Worm (Caenorhabditis elegans): ENCODE measurements around the gene cyn-11.

cyn-11 gene

DNA sequence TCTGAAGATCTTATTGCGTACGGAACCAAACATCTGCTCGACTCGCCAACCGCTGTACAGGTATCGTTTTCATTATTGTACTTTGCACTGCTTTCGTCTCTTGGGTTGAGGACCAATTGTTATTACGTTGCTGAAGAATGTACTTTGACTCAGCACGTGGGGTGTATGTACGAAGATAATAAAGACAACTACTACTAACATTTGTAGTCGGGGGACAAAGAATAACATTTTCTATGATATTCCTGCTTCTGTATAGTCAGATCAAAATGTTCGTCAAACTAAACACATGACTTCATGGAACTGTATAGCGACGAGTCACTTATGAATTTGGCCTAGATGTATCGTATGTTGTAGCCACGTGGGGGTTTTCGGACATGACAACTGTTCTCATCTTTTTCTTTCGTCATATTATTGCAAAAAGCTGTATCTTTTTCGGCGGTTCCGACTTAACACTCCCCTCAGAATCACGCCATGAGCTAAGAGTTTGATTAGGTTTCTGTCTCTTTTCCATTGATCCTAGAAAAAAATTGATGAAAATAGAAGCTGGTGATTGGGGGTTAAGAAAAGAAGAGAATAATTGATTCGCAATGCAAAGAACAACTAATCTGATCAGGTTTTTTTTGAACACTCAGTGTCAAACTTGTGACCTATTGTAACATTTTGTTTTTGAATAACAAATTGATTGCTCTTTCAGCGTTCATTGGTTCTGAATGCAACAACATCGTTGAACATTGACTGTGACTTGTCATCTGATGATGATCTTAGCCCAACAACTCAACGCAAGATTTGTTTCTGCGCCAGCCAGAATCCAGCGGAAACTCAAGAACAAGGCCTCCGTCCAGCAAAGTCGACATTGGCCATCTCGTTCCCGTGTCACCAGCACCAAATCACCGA is 28.7 kb upstream of the cyn-11 start:
- no peak for TF ChIP-seq unc-62 (GFP tag; optimal IDR thresholded peaks at IDR 0.05)

DNA sequence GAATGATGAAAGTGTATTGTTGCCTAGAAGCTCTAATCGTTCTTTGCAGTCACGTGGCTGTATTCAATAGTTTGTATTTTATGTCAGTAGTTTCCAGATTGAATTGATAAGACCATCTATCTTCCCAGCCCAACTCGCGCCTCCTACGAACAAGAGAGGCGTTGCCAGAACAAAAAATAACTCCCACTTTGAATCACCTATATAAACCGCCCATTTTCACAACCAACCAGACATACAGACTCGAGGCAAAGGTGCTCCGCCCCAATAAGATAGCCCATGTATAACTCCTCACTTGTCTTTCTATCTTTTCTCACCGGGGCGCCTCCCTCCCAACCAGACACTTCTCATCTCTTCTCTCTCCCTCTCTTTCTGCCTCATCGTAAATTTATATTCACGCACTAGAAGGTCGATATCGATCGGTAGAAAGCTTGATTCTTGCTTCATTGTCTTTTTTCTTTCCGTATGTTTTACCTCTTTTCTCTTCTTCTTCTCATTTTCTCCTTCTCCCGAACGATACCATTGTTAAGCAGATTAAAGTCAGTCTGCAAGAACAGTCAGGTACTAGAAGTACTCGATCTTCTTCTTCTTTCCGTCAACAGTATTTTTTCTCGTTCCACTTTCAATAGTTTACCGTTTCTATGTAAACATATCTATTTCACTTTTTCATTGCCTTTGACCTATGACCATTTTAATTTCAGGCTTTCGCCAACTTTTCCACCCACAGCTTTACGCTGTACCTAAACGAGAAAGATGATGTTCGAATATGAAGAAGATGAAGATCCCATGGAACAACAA is 27.5 kb upstream of the cyn-11 start, which contains the start of gene mak-1:
Gene mak-1, plus strand, starts transcription at position 693 of the 795 bp plus-strand sequence.
- TF ChIP-seq unc-62 (GFP tag; optimal IDR thresholded peaks at IDR 0.05): no peak

DNA sequence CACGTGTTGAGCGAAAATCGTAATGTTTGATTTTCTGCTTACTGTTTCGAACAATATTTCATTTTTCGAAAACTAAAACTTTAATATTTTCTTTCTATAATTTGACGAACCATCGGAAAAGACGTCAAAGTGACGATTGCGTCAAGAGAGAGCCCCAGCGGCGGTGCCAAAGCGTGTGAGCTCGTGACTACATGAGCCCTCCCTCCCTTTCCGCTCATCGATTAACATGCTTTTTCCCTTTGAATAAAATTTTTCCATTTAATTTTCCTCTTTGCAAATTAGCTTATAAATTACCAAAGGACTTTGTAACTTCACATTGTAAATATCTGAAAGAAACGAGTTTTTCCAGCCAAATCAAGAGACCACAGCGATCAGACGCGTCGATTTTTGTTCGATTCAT is 26.9 kb upstream of the cyn-11 start:
- no peak for TF ChIP-seq unc-62 (GFP tag; optimal IDR thresholded peaks at IDR 0.05)

DNA sequence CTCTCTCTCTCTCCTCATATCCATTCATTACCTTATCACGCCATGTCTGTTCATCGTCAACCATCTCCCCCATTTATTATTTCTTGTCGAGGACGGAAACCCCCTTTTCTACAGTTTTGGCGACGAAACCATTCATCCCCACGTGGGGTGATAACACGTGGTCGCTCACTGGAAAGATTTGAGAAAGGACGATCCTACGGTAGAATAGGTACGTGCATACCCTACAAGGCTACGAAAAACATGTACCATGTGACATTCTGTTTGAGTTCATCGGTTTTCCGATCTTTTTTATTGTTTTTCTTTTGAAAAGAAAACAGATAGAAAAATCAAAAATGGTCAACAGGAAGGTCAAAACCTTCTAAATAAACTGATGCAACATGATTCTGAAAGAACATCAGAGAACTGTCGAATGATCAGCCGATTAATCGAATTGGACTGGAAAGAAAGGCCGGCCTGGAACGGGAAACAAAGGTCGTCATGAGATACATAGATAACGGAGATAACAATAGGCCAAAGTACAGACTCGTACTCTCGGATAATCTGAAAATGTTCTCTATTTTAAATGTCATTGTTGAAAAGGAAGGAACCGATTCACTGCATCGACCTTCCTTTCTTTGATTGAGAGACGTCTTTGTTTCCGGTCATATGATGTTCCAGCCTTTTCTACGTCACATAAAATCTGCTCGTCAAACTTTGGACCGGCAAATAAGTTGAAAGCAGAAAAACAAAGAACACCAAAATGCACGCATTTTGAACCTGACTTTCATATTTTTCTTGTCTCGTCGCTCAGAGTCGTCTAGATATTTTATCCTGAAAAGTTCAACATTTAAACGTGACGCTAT is 26.1 kb upstream of the cyn-11 start:
- TF ChIP-seq unc-62 (GFP tag; optimal IDR thresholded peaks at IDR 0.05): no peak

DNA sequence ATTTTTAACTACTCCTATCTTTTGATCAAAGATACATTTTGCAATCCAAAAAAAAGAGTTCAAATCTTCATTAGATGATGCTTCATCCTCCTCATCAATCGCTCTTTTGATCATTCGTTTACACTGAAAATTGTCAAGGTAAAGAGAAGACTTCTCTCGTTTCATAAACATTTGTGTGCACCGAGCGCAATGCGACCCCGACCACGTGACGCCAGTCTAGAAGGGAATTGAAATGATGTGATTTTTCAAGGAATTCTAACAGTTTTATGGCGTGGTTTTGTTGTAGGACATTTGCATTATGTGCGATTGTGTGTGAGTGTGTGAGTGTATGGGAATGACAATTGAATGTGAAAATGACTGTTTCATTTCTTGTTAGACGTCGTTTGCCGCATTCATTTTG is 25.2 kb upstream of the cyn-11 start:
- TF ChIP-seq unc-62 (GFP tag; optimal IDR thresholded peaks at IDR 0.05): no peak

DNA sequence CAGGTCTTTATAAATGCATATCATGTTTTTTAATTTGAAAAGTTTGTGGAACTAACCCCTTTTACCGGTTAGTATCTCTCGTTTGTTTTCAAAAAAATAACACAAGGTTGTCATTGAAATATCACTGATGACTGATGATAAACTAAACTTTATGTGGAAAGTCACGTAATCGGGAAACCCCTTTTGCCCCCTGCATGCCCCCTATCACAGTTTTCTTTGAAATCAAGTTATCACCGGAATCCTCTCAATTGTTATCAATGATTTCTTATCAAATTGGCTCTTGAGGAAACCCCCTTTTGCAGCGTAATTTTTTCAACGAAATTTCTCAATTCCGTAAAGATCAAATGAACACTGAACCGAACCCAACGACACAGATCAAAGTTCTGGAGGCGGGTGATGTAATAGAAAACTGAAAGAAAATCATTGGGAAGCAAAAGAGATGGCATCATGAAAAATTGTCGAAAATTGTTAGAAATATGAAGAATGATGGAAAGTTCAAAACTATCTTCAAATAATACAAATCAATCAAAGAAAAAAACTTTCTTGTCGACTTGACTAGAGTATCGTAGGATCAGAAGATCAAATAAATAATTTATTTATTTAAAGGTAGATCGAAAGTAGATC is 24.4 kb upstream of the cyn-11 start:
- no peak for TF ChIP-seq unc-62 (GFP tag; optimal IDR thresholded peaks at IDR 0.05)

DNA sequence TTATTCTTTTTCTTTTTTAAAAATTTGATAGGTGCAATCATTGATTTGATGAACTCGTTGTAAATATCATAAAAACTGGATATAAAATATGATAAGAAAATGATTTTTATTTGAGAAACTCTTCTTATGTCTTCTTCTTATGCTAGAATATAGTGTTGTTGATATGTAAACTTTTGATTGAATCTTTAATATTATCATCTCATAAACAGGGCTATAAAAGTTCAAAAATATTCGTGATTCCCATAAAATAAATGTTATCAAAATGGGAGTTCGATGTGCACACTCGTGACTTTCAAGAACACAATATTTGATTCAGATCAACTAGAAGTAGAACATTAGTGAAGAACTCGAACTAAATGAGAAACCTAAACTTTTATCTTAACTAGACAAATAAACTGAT is 22.9 kb upstream of the cyn-11 start:
- no peak for TF ChIP-seq unc-62 (GFP tag; optimal IDR thresholded peaks at IDR 0.05)

DNA sequence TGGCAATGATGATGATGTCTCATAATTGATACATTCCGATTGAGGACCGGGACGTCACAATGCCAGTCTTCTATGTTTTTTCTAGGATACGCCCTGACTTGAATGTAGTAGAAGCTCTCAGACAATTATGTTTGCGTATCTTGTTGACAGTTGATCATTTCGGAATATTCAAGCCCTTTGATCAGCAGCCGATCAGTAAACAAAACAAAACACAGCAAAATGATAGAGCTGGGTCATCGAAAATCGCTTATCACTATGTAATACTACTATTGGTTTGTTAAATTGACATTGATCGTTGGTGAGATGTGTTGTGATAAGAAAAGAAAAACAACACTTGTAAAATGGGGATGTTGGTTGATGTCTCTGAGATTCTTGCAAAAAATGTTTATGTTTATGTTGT is 22.2 kb upstream of the cyn-11 start:
- no peak for TF ChIP-seq unc-62 (GFP tag; optimal IDR thresholded peaks at IDR 0.05)

DNA sequence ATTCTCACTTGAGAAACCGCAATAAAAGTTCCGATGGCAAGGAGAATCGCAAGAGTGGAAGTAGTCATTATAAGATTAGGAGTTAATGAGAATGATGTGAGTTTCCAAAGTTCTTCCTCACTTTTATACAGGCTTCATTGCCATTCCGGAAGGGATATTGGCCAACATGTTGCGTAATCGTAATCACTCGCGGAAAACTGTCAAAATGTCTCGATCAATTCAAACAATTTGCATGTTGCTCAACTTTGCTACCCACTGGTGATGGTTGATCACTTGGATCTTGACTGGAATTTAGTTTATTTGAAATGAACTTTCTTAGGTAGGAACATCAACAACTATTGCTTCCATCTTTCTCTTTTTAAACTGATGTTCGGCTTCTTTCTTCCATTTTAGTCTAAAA is 21.4 kb upstream of the cyn-11 start, which contains the start of gene idpb-4:
Gene idpb-4, minus strand, starts transcription at position 101 of the 400 bp plus-strand sequence.
- no peak for TF ChIP-seq unc-62 (GFP tag; optimal IDR thresholded peaks at IDR 0.05)

DNA sequence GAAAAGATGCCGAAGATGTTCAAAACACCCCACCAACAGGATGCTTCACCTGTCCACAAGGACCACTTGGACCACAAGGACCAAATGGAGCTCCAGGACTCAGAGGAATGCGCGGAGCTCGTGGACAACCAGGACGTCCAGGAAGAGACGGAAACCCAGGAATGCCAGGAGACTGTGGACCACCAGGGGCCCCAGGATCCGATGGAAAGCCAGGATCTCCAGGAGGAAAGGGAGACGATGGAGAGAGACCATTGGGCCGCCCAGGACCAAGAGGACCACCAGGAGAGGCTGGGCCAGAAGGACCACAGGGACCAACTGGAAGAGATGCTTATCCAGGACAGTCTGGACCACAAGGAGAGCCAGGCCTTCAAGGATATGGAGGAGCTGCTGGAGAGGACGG is 17.5 kb upstream of the cyn-11 start:
- TF ChIP-seq unc-62 (GFP tag; optimal IDR thresholded peaks at IDR 0.05): no peak

DNA sequence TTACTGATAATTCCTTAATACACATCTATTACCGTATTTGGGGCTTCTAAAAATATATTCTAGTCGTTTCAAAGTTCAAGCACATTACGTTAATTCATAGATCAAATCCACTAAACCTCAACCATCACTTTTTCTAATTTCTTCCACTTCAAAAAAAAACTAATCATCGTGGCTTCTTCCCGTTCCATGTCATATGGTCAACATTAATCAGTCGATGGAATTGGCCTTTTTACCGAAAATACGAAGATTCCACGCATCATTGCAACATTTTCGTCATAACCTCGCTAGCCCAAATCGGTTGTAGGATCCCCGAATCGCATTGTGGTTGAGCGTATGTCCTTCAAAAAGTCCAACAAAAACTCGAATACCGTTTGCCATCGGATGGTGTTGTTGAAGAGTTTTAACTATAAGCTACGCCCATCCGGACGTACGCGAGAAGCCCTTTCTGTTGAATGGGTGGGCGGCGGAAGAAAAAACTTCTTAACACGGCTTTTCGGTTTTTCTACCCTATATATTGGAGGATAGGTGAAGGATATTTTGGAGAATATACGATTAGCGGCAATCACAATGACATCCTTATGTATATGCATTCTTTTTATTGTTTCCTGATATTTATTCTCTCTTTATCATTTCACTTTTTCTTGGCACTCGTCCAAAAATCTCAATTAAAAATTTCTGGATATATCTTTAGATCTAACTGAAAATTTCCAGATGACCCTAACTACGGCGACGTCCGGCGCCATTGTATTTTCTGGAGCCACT is 16.4 kb upstream of the cyn-11 start, which contains the start of gene rol-6:
Gene rol-6, plus strand, starts transcription at position 712 of the 762 bp plus-strand sequence.
- no peak for TF ChIP-seq unc-62 (GFP tag; optimal IDR thresholded peaks at IDR 0.05)

DNA sequence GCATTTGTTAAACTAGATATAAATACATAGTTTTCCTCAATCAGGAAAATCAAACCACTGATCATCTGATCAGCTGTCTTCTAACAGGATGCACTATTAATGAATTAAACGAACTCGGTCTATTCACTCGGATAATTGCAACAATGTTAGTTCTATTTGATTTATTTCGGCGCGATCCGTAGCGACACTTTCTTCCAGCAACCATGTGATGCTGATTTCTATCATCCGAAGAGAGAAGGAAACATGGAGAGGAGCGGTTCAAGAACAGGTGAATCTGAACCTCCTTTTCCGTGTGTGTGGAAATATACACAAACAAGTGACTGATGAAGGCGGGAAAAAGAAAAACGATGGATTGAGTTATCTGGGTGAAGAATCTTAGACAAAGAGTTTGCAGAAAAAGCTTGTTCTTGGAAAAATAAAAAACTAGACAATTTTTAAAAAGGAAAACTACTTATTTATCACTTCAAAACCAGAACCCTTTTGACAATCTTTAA is 15.7 kb upstream of the cyn-11 start:
- no peak for TF ChIP-seq unc-62 (GFP tag; optimal IDR thresholded peaks at IDR 0.05)

DNA sequence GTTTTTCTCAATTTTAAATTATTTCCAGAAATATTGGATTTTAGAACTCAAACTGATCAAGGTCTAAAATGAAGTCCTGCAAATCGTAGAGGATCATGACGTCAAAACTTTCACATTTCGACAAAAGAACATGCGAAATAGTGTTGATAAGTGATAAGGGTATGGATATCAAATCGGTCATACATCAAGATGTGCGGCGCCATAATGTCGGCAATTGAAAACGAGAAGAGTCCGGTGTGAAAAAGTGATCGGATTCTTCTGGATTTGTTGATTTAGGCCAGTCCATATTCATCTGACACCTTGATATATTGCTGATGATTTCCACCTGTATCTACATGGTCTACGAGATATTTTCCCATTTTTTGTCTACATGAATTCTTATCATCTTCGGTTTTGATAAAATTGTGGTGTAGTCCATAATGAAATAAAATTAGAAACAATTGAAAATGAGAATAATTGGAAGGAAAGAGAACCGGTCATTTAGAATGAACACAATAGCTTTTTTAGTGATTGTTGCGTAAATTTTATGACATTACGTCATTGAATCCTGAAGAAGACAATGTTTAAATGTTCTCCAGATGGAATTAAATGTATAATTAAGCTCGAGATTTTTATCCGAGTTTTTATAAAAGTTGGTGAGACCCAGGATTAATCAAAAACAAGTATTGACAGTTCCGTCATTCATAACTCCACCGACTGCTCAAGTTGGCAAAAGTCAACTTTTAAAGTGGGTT is 15.0 kb upstream of the cyn-11 start:
- TF ChIP-seq unc-62 (GFP tag; optimal IDR thresholded peaks at IDR 0.05): no peak

DNA sequence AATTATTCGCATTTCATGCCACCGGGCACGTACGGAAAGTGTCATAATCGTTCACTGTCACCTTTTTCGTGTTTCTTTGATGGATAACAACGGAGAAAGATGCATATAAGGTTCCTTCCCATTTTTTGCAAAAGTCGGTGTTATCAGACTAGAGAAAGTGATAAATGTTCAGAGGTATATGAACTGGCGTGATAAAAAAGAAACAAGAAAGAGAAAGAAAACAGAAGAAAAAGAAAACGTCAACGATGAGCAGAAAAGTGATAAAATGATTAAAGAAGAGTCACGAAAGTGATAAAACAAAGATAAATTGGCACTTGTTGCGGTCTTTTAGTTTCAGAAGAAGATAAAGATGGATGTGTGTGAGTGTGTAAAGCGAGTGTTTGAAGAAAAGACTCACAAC is 14.2 kb upstream of the cyn-11 start:
- no peak for TF ChIP-seq unc-62 (GFP tag; optimal IDR thresholded peaks at IDR 0.05)
